ENCODE assay signal across 1 fruit fly cellular context in genomic region chr2L:8543731-8544359, dm6.
TF ChIP-seq lines count a peak whose summit lies in the region.

No protein-coding gene starts in this region.

TF ChIP-seq in whole organism, embryonic, 481 proteins besides CTCF, POLR2A, EP300 and RAD21 (continued from another document):
- TF ChIP-seq Ptx1 (GFP tag; IDR thresholded peaks at IDR 0.05; lab: Robert Waterston, UW) (no peak), CG2678 (tag; optimal IDR thresholded peaks at IDR 0.05; lab: Kevin White, UChicago) (no peak), CG1792 (GFP tag; optimal IDR thresholded peaks at IDR 0.05; lab: Kevin White, UChicago) (no peak), CG3281 (GFP tag; optimal IDR thresholded peaks at IDR 0.05; lab: Kevin White, UChicago) (no peak), fd96Cb (tag; optimal IDR thresholded peaks at IDR 0.05; lab: Kevin White, UChicago) (no peak), hth (optimal IDR thresholded peaks at IDR 0.05; lab: Kevin White, UChicago) (no peak), CG10979 (tag; optimal IDR thresholded peaks at IDR 0.05; lab: Kevin White, UChicago) (no peak), ind (GFP tag; optimal IDR thresholded peaks at IDR 0.05; lab: Kevin White, UChicago) (no peak), Meics (GFP tag; optimal IDR thresholded peaks at IDR 0.05; lab: Kevin White, UChicago) (no peak), disco-r (GFP tag; optimal IDR thresholded peaks at IDR 0.05; lab: Kevin White, UChicago) (no peak), ab (GFP tag; optimal IDR thresholded peaks at IDR 0.05; lab: Kevin White, UChicago) (no peak), CG9797 (GFP tag; optimal IDR thresholded peaks at IDR 0.05; lab: Kevin White, UChicago) (no peak), cad (GFP tag; optimal IDR thresholded peaks at IDR 0.05; lab: Kevin White, UChicago) (no peak), CG33213 (GFP tag; optimal IDR thresholded peaks at IDR 0.05; lab: Kevin White, UChicago) (no peak), ERR (GFP tag; optimal IDR thresholded peaks at IDR 0.05; lab: Kevin White, UChicago) (no peak), fd102C (GFP tag; optimal IDR thresholded peaks at IDR 0.05; lab: Kevin White, UChicago) (no peak), CG17912 (GFP tag; optimal IDR thresholded peaks at IDR 0.05; lab: Kevin White, UChicago) (no peak), Doc2 (GFP tag; IDR thresholded peaks at IDR 0.05; lab: Robert Waterston, UW) (no peak), E2f1 (GFP tag; IDR thresholded peaks at IDR 0.05; lab: Robert Waterston, UW) (no peak), C15 (GFP tag; IDR thresholded peaks at IDR 0.05; lab: Robert Waterston, UW) (no peak), TFAM (GFP tag; optimal IDR thresholded peaks at IDR 0.05; lab: Kevin White, UChicago) (no peak), ham (GFP tag; IDR thresholded peaks at IDR 0.05; lab: Robert Waterston, UW) (no peak), Blimp-1 (GFP tag; optimal IDR thresholded peaks at IDR 0.05; lab: Kevin White, UChicago) (peak; percentile 27), jumu (GFP tag; optimal IDR thresholded peaks at IDR 0.05; lab: Kevin White, UChicago) (no peak), HLH54F (GFP tag; optimal IDR thresholded peaks at IDR 0.05; lab: Kevin White, UChicago) (no peak), mirr (GFP tag; optimal IDR thresholded peaks at IDR 0.05; lab: Kevin White, UChicago) (no peak), CG8290 (GFP tag; optimal IDR thresholded peaks at IDR 0.05; lab: Kevin White, UChicago) (no peak), CG8290 (tag; optimal IDR thresholded peaks at IDR 0.05; lab: Kevin White, UChicago) (no peak), CG17361 (GFP tag; IDR thresholded peaks at IDR 0.05; lab: Robert Waterston, UW) (no peak), CG17186 (GFP tag; optimal IDR thresholded peaks at IDR 0.05; lab: Kevin White, UChicago) (no peak), CG12769 (tag; optimal IDR thresholded peaks at IDR 0.05; lab: Kevin White, UChicago) (no peak), Trl (optimal IDR thresholded peaks at IDR 0.05; lab: Kevin White, UChicago) (peak; percentile 87 to 99), Trl (GFP tag; optimal IDR thresholded peaks at IDR 0.05; lab: Kevin White, UChicago) (peak; percentile 30), Lhr (GFP tag; optimal IDR thresholded peaks at IDR 0.05; lab: Kevin White, UChicago) (no peak), Rx (GFP tag; IDR thresholded peaks at IDR 0.05; lab: Robert Waterston, UW) (no peak), Myb (GFP tag; optimal IDR thresholded peaks at IDR 0.05; lab: Kevin White, UChicago) (no peak), her (GFP tag; optimal IDR thresholded peaks at IDR 0.05; lab: Kevin White, UChicago) (no peak), bbx (GFP tag; IDR thresholded peaks at IDR 0.05; lab: Robert Waterston, UW; ENCODE audit: partially characterized antibody) (peak; percentile 27; the same call in 1 of the 2 replicates), CG7271 (tag; optimal IDR thresholded peaks at IDR 0.05; lab: Kevin White, UChicago) (peak; percentile 22), cato (GFP tag; optimal IDR thresholded peaks at IDR 0.05; lab: Kevin White, UChicago; ENCODE audit: borderline replicate concordance) (no peak), lmd (GFP tag; IDR thresholded peaks at IDR 0.05; lab: Robert Waterston, UW) (no peak), CG31365 (tag; optimal IDR thresholded peaks at IDR 0.05; lab: Kevin White, UChicago) (no peak), CG4617 (GFP tag; optimal IDR thresholded peaks at IDR 0.05; lab: Kevin White, UChicago; ENCODE audit: borderline replicate concordance) (no peak), CG10274 (GFP tag; optimal IDR thresholded peaks at IDR 0.05; lab: Kevin White, UChicago) (no peak), chif (GFP tag; optimal IDR thresholded peaks at IDR 0.05; lab: Kevin White, UChicago) (no peak), Ada2b (GFP tag; IDR thresholded peaks at IDR 0.05; lab: Robert Waterston, UW) (no peak), ftz-f1 (GFP tag; optimal IDR thresholded peaks at IDR 0.05; lab: Kevin White, UChicago) (no peak), Fer3 (tag; optimal IDR thresholded peaks at IDR 0.05; lab: Kevin White, UChicago) (no peak), CG1603 (tag; optimal IDR thresholded peaks at IDR 0.05; lab: Kevin White, UChicago) (no peak), CG11696 (GFP tag; IDR thresholded peaks at IDR 0.05; lab: Robert Waterston, UW) (no peak), amos (GFP tag; IDR thresholded peaks at IDR 0.05; lab: Robert Waterston, UW; ENCODE audit: partially characterized antibody) (no peak), CG14014 (GFP tag; IDR thresholded peaks at IDR 0.05; lab: Robert Waterston, UW) (no peak), CrebB (tag; optimal IDR thresholded peaks at IDR 0.05; lab: Kevin White, UChicago) (no peak)
TF ChIP-seq in whole organism, embryonic: peak in this region for 32.
